Worm (Caenorhabditis elegans): ENCODE measurements around the gene Y49E10.21.

The Y49E10.21 gene

ce11 chrIII:12434104-12434503, 23.3 kb upstream of the Y49E10.21 start, which contains the start of gene Y49E10.27:
TSS of gene Y49E10.27 (plus strand) at chrIII:12434404.
- TF ChIP-seq unc-39 (tag; optimal IDR thresholded peaks at IDR 0.05) = no peak
- TF ChIP-seq blmp-1 (tag; optimal IDR thresholded peaks at IDR 0.05; ENCODE audit: insufficient read depth) = no peak
- TF ChIP-seq elt-3 (tag; optimal IDR thresholded peaks at IDR 0.05) = no peak
- no peak for TF ChIP-seq zag-1 (tag; optimal IDR thresholded peaks at IDR 0.05)
- TF ChIP-seq unc-55 (GFP tag; optimal IDR thresholded peaks at IDR 0.05) = no peak
- no peak for TF ChIP-seq nhr-6 (tag; optimal IDR thresholded peaks at IDR 0.05)
- TF ChIP-seq aly-2 (tag; optimal IDR thresholded peaks at IDR 0.05) = no peak
- no peak for TF ChIP-seq nhr-11 (tag; optimal IDR thresholded peaks at IDR 0.05)
- TF ChIP-seq lin-13 (GFP tag; optimal IDR thresholded peaks at IDR 0.05) = no peak
- no peak for TF ChIP-seq skn-1 (tag; optimal IDR thresholded peaks at IDR 0.05)
- no peak for TF ChIP-seq lsy-2 (tag; optimal IDR thresholded peaks at IDR 0.05)
- no peak for TF ChIP-seq dmd-4 (tag; optimal IDR thresholded peaks at IDR 0.05)
- TF ChIP-seq nhr-77 (tag; optimal IDR thresholded peaks at IDR 0.05) = no peak
- no peak for TF ChIP-seq crh-2 (tag; optimal IDR thresholded peaks at IDR 0.05)
- no peak for TF ChIP-seq egl-27 (tag; optimal IDR thresholded peaks at IDR 0.05)
- TF ChIP-seq sem-4 (tag; optimal IDR thresholded peaks at IDR 0.05) = no peak
- no peak for TF ChIP-seq ztf-4 (tag; optimal IDR thresholded peaks at IDR 0.05)

ce11 chrIII:12436215-12436614, 21.2 kb upstream of the Y49E10.21 start, which contains the start of gene fbxa-218:
TSS of gene fbxa-218 (plus strand) at chrIII:12436515.
- no peak for TF ChIP-seq nhr-21 (tag; optimal IDR thresholded peaks at IDR 0.05)

ce11 chrIII:12437020-12437419, 20.4 kb upstream of the Y49E10.21 start:
- no peak for TF ChIP-seq nhr-129 (tag; optimal IDR thresholded peaks at IDR 0.05)
- TF ChIP-seq elt-1 (tag; optimal IDR thresholded peaks at IDR 0.05) = no peak

DNA sequence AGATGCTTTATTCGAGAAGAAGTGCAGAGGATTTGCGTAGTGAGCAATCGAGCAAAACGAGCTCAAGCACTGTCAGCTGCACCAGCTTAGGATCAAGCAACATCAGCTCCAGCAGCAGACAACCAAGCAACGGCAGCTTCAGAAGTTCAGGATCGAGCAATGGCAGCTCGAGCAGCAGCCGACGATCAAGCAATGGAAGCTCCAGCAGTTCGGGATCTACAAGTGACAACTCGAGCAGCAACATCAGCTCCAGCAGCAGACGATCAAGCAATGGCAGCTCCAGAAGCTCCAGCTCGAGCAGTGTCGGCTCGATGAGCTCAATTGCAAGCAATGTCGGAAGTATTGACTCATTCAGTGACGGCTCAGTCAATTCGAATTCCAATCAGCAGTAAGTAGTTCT, 18.3 kb upstream of the Y49E10.21 start:
- TF ChIP-seq R02D3.7 (tag; optimal IDR thresholded peaks at IDR 0.05) (no peak), mbf-1 (tag; optimal IDR thresholded peaks at IDR 0.05) (no peak), elt-1 (tag; optimal IDR thresholded peaks at IDR 0.05) (no peak), gmeb-1 (tag; optimal IDR thresholded peaks at IDR 0.05) (no peak), nhr-25 (tag; optimal IDR thresholded peaks at IDR 0.05) (no peak), fos-1 (tag; optimal IDR thresholded peaks at IDR 0.05) (no peak), ztf-1 (GFP tag; conservative IDR thresholded peaks at IDR 0.05) (no peak), elt-3 (tag; optimal IDR thresholded peaks at IDR 0.05) (no peak), dmd-4 (tag; optimal IDR thresholded peaks at IDR 0.05) (no peak), mab-5 (tag; optimal IDR thresholded peaks at IDR 0.05) (no peak)

DNA sequence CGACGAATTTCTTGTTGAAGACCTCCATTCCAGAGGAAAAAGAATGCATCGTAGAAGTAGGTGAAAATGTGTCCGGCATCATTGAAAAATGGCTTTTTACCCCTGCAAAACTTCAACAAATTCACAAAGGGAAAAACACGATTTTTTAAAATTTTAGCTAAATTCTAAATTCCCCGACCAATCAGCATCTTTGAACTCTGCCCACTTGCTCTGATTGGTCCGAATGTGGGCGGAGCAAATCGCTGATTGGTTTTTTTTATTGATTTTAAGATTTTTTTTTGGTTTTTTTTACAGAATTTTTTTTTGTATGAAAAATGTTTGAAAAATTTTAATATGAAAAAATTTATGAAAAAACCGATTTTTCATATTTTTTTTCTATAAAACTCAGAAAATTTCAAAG, 13.5 kb upstream of the Y49E10.21 start:
- no peak for TF ChIP-seq nhr-6 (tag; optimal IDR thresholded peaks at IDR 0.05)
- TF ChIP-seq unc-62 (GFP tag; optimal IDR thresholded peaks at IDR 0.05) = no peak
- TF ChIP-seq ztf-4 (tag; optimal IDR thresholded peaks at IDR 0.05) = no peak

DNA sequence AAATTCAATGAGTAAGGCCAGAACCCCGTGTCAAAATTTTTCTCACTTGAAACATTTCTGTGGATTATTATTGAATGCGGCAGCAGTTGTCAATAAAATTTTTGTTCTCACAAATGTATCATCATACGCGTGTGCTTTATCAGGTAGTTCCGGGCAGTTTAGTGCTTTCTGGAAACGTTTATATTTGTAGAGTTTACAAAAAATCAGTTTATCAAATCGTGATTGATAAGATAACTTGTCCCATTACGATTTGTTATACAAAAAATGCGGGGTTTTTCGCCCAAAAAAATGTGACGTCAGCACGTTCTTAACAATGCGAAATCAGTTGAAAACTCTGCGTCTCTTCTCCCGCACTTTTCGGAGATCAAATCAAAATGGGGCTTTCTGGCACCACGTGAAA, 12.2 kb upstream of the Y49E10.21 start:
- TF ChIP-seq sma-9 (GFP tag; optimal IDR thresholded peaks at IDR 0.05) = peak; percentile 37
- TF ChIP-seq sma-9 (tag; optimal IDR thresholded peaks at IDR 0.05) = no peak
- no peak for TF ChIP-seq nhr-237 (tag; optimal IDR thresholded peaks at IDR 0.05)
- TF ChIP-seq mab-5 (tag; optimal IDR thresholded peaks at IDR 0.05) = no peak
- peak; percentile 28 for TF ChIP-seq fos-1 (tag; optimal IDR thresholded peaks at IDR 0.05)
- TF ChIP-seq lin-39 (tag; optimal IDR thresholded peaks at IDR 0.05) = no peak

ce11 chrIII:12445991-12446502, 11.3 kb upstream of the Y49E10.21 start, which contains the start of gene Y49E10.18:
TSS of gene Y49E10.18 (minus strand) at chrIII:12446106.
- TF ChIP-seq F13H6.1 (tag; optimal IDR thresholded peaks at IDR 0.05) = no peak
- TF ChIP-seq lin-39 (tag; optimal IDR thresholded peaks at IDR 0.05) = no peak
- TF ChIP-seq lin-13 (GFP tag; optimal IDR thresholded peaks at IDR 0.05) = no peak
- TF ChIP-seq sma-9 (GFP tag; optimal IDR thresholded peaks at IDR 0.05) = peak; percentile 66
- no peak for TF ChIP-seq sma-9 (tag; optimal IDR thresholded peaks at IDR 0.05)
- TF ChIP-seq lin-11 (tag; optimal IDR thresholded peaks at IDR 0.05) = no peak
- TF ChIP-seq peb-1 (tag; optimal IDR thresholded peaks at IDR 0.05) = no peak
- TF ChIP-seq blmp-1 (tag; optimal IDR thresholded peaks at IDR 0.05; ENCODE audit: insufficient read depth) = no peak
- TF ChIP-seq gmeb-1 (tag; optimal IDR thresholded peaks at IDR 0.05) = no peak
- TF ChIP-seq mab-5 (tag; optimal IDR thresholded peaks at IDR 0.05) = no peak
- TF ChIP-seq mdl-1 (tag; optimal IDR thresholded peaks at IDR 0.05) = no peak
- no peak for TF ChIP-seq ztf-1 (GFP tag; conservative IDR thresholded peaks at IDR 0.05)
- no peak for TF ChIP-seq nhr-21 (tag; optimal IDR thresholded peaks at IDR 0.05)
- TF ChIP-seq skn-1 (tag; optimal IDR thresholded peaks at IDR 0.05) = no peak
- no peak for TF ChIP-seq ceh-82 (tag; optimal IDR thresholded peaks at IDR 0.05)
- peak; percentile 61 for TF ChIP-seq fos-1 (tag; optimal IDR thresholded peaks at IDR 0.05)

Measured in whole organism, L2 larva.